Worm (Caenorhabditis elegans): ENCODE results near the gene idpp-12.
A peak's percentile ranks its signal among the peaks of the same experiment; 100 is the strongest.

idpp-12 gene

DNA sequence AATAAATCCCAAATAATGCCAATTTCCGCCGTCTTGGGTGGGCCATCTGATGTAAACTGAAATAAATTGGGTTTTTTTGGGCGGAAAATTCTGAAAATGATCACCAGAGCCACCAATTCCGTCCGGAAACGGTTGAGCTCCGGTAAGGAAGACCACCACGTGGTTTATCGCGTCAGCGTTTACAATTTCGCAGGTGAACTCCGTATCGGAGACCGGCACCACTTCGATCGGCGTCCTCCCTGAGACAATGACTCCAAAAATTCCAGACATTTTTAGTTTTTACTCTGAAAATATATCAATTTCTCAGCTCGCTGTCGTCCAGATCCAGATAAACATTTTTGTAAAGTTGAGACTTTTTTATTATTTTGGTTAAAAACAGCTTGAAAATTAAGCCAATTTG lies 32.8 kb downstream of the idpp-12 start, which contains the start of gene F42A6.6 (continued):
- TF ChIP-seq rbr-2 (tag; optimal IDR thresholded peaks at IDR 0.05): peak; percentile 33
- 0 out of 2 replicates have a peak, but pooled peaks have one; percentile 22 for TF ChIP-seq tra-1 (GFP tag; IDR thresholded peaks at IDR 0.05)
- peak; percentile 77 for TF ChIP-seq Y5F2A.4 (GFP tag; optimal IDR thresholded peaks at IDR 0.05)
- TF ChIP-seq aha-1 (tag): peak; percentile 80
- peak; percentile 21 for TF ChIP-seq unc-130 (GFP tag; optimal IDR thresholded peaks at IDR 0.05)
- 0 out of 2 replicates have a peak, but pooled peaks have one; percentile 33 for TF ChIP-seq F26F4.8 (GFP tag; conservative IDR thresholded peaks at IDR 0.05)
- no peak for TF ChIP-seq daf-19 (GFP tag; conservative IDR thresholded peaks at IDR 0.05)
- TF ChIP-seq fos-1 (tag; optimal IDR thresholded peaks at IDR 0.05): no peak
- TF ChIP-seq tag-97 (GFP tag; IDR thresholded peaks at IDR 0.05): no peak
- peak; percentile 48 for TF ChIP-seq mes-2 (tag; optimal IDR thresholded peaks at IDR 0.05; ENCODE audit: poor library complexity, severe bottlenecking)
- no peak for TF ChIP-seq nhr-76 (tag; optimal IDR thresholded peaks at IDR 0.05)
- peak; percentile 40 for TF ChIP-seq mep-1 (tag; optimal IDR thresholded peaks at IDR 0.05)
- TF ChIP-seq madf-5 (GFP tag; IDR thresholded peaks at IDR 0.05): 0 out of 4 replicates have a peak, but pooled peaks have one; percentile 25 to 51
- TF ChIP-seq Y48G9A.11 (GFP tag; IDR thresholded peaks at IDR 0.05): peak; percentile 69
- TF ChIP-seq gei-8 (GFP tag; optimal IDR thresholded peaks at IDR 0.05): peak; percentile 67
- no peak for TF ChIP-seq zag-1 (tag; optimal IDR thresholded peaks at IDR 0.05)
- TF ChIP-seq lin-38 (GFP tag; IDR thresholded peaks at IDR 0.05): peak; percentile 84
- TF ChIP-seq Y105C5A.15 (GFP tag; IDR thresholded peaks at IDR 0.05): peak; percentile 60
- TF ChIP-seq nhr-102 (tag; optimal IDR thresholded peaks at IDR 0.05): peak; percentile 62
- TF ChIP-seq nhr-42 (GFP tag; IDR thresholded peaks at IDR 0.05): no peak; the same call in 1 of the 2 replicates
- no peak for TF ChIP-seq mdl-1 (tag; optimal IDR thresholded peaks at IDR 0.05)
- TF ChIP-seq nhr-28 (tag; optimal IDR thresholded peaks at IDR 0.05): no peak
- no peak for TF ChIP-seq lin-15B (tag; optimal IDR thresholded peaks at IDR 0.05)
- 0 out of 2 replicates have a peak, but pooled peaks have one; percentile 67 for TF ChIP-seq Y75B8A.6 (GFP tag; IDR thresholded peaks at IDR 0.05)
- TF ChIP-seq lir-3 (tag; optimal IDR thresholded peaks at IDR 0.05): no peak
- no peak for TF ChIP-seq madf-9 (GFP tag; conservative IDR thresholded peaks at IDR 0.05)
- peak in 1 of 2 experiments; percentile 53 for TF ChIP-seq lsy-2 (tag; optimal IDR thresholded peaks at IDR 0.05)
- TF ChIP-seq ama-1 (optimal IDR thresholded peaks at IDR 0.05): peak; percentile 83
- TF ChIP-seq dve-1 (tag; optimal IDR thresholded peaks at IDR 0.05; ENCODE audit: insufficient read depth): peak; percentile 34
- TF ChIP-seq ZK546.5 (tag; optimal IDR thresholded peaks at IDR 0.05): no peak
- peak; percentile 52 for TF ChIP-seq lin-13 (GFP tag; optimal IDR thresholded peaks at IDR 0.05)
- no peak for TF ChIP-seq nhr-10 (tag; optimal IDR thresholded peaks at IDR 0.05)
- TF ChIP-seq F49E8.2 (tag; optimal IDR thresholded peaks at IDR 0.05; ENCODE audit: borderline replicate concordance): peak; percentile 84

DNA sequence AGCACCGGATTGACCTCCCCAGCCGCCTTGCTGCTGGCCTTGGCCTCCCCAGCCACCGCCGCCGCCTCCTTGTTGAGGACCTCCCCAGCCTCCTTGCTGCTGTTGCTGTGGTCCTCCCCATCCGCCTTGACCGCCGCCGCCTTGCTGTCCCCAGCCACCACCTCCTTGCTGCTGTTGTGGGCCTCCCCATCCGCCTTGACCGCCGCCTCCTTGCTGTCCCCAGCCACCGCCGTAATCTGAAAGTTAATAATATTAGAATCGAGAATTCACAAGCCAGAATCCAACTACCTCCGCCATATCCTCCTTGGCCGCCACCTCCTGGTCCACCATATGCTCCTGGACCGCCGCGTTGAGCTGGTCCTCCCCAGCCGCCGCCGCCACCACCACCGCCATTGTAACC lies 33.5 kb downstream of the idpp-12 start:
- TF ChIP-seq daf-16 (GFP tag; optimal IDR thresholded peaks at IDR 0.05): no peak
- TF ChIP-seq daf-16 (tag; optimal IDR thresholded peaks at IDR 0.05): no peak
- TF ChIP-seq nhr-48 (tag; optimal IDR thresholded peaks at IDR 0.05): no peak
- TF ChIP-seq unc-62 (GFP tag; optimal IDR thresholded peaks at IDR 0.05 in 1 of 2): peak in 1 of 2 experiments; percentile 9
- TF ChIP-seq unc-62 (tag; optimal IDR thresholded peaks at IDR 0.05): no peak
- TF ChIP-seq ceh-62 (tag; optimal IDR thresholded peaks at IDR 0.05): no peak
- TF ChIP-seq tag-97 (GFP tag; IDR thresholded peaks at IDR 0.05): no peak
- TF ChIP-seq ceh-82 (tag; optimal IDR thresholded peaks at IDR 0.05): no peak
- no peak for TF ChIP-seq Y5F2A.4 (GFP tag; optimal IDR thresholded peaks at IDR 0.05)
- no peak for TF ChIP-seq skn-1 (tag; optimal IDR thresholded peaks at IDR 0.05)
- no peak for TF ChIP-seq snpc-4 (tag; optimal IDR thresholded peaks at IDR 0.05)
- TF ChIP-seq cey-2 (tag; optimal IDR thresholded peaks at IDR 0.05; ENCODE audit: borderline replicate concordance, insufficient read depth): no peak
- no peak for TF ChIP-seq ZK546.5 (tag; optimal IDR thresholded peaks at IDR 0.05)
- TF ChIP-seq ztf-7 (tag; optimal IDR thresholded peaks at IDR 0.05): no peak
- TF ChIP-seq set-16 (GFP tag; IDR thresholded peaks at IDR 0.05): peak; percentile 99
- peak; percentile 24 for TF ChIP-seq aha-1 (tag)
- TF ChIP-seq R02D3.7 (tag; optimal IDR thresholded peaks at IDR 0.05): no peak
- TF ChIP-seq fkh-10 (GFP tag; optimal IDR thresholded peaks at IDR 0.05): no peak
- TF ChIP-seq egl-43 (GFP tag; IDR thresholded peaks at IDR 0.05): peak; percentile 61; the same call in 1 of the 2 replicates
- TF ChIP-seq ztf-11 (tag; optimal IDR thresholded peaks at IDR 0.05): no peak
- TF ChIP-seq attf-4 (tag; optimal IDR thresholded peaks at IDR 0.05): no peak
- no peak for TF ChIP-seq spr-1 (tag; optimal IDR thresholded peaks at IDR 0.05)
- no peak for TF ChIP-seq zip-2 (tag; optimal IDR thresholded peaks at IDR 0.05)
- no peak for TF ChIP-seq ZK337.2 (GFP tag; IDR thresholded peaks at IDR 0.05)
- TF ChIP-seq arid-1 (GFP tag; conservative IDR thresholded peaks at IDR 0.05): no peak
